Worm (Caenorhabditis elegans): ENCODE measurements around the gene K06H7.2.
A peak's percentile ranks its signal among the peaks of the same experiment; 100 is the strongest.

Gene K06H7.2

DNA sequence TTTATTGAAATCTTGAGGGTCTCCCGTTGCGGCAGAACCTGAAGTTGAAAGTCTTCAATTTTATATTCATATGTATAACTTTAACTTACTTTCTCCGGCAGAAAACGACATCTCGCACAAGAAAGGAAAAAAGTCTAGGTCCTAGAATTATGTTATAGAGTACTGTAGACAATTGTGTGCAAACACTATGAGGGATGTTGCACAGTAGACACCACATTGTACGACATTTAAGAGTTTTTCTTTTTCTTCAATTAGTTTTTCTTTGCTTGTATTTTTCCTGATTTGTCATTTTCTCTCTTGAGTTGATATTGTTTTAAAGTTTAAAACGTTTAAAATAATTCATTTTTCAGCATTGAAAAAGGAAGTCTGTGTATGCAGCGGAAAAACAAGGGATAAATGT lies 8.0 kb upstream of the K06H7.2 start, which contains the start of the genes K06H7.7 and grp-1:
Gene K06H7.7, minus strand, starts transcription at position 121 of the 400 bp plus-strand sequence.
Gene grp-1, plus strand, starts transcription at position 351 of the 400 bp plus-strand sequence.
- no peak for TF ChIP-seq alr-1 (tag; optimal IDR thresholded peaks at IDR 0.05; ENCODE audit: borderline replicate concordance)
- no peak for TF ChIP-seq pqm-1 (tag; optimal IDR thresholded peaks at IDR 0.05)
- TF ChIP-seq unc-30 (tag; optimal IDR thresholded peaks at IDR 0.05), result no peak
- TF ChIP-seq sox-4 (tag; optimal IDR thresholded peaks at IDR 0.05), result no peak
- no peak for TF ChIP-seq lin-14 (GFP tag; optimal IDR thresholded peaks at IDR 0.05)
- TF ChIP-seq nhr-77 (tag; optimal IDR thresholded peaks at IDR 0.05), result no peak
- peak; percentile 67 to 77 (median 76) for TF ChIP-seq dpl-1 (GFP tag; optimal IDR thresholded peaks at IDR 0.05)
- TF ChIP-seq nhr-11 (tag; optimal IDR thresholded peaks at IDR 0.05), result no peak
- TF ChIP-seq hlh-17 (GFP tag; optimal IDR thresholded peaks at IDR 0.05; ENCODE audit: borderline replicate concordance), result no peak
- no peak for TF ChIP-seq ceh-63 (GFP tag; optimal IDR thresholded peaks at IDR 0.05)
- TF ChIP-seq grh-1 (GFP tag; IDR thresholded peaks at IDR 0.05), result no peak
- no peak for TF ChIP-seq pag-3 (tag; optimal IDR thresholded peaks at IDR 0.05; ENCODE audit: borderline replicate concordance, insufficient read depth)
- no peak for TF ChIP-seq vab-15 (tag; optimal IDR thresholded peaks at IDR 0.05)
- no peak for TF ChIP-seq Y116A8C.19 (tag; optimal IDR thresholded peaks at IDR 0.05; ENCODE audit: borderline replicate concordance)
- TF ChIP-seq ets-5 (GFP tag; IDR thresholded peaks at IDR 0.05), result no peak
- no peak for TF ChIP-seq hlh-4 (tag; optimal IDR thresholded peaks at IDR 0.05)
- TF ChIP-seq snu-23 (GFP tag; optimal IDR thresholded peaks at IDR 0.05), result peak; percentile 77
- peak; percentile 75 to 82 for TF ChIP-seq lin-35 (GFP tag; optimal IDR thresholded peaks at IDR 0.05)
- no peak for TF ChIP-seq sptf-1 (tag; optimal IDR thresholded peaks at IDR 0.05)
- TF ChIP-seq C16A3.4 (tag; optimal IDR thresholded peaks at IDR 0.05), result peak; percentile 36
- TF ChIP-seq pax-3 (tag; optimal IDR thresholded peaks at IDR 0.05), result no peak
- TF ChIP-seq C04F5.9 (tag; optimal IDR thresholded peaks at IDR 0.05), result peak; percentile 22
- TF ChIP-seq ama-1 (optimal IDR thresholded peaks at IDR 0.05), result no peak
- peak; percentile 93 for TF ChIP-seq F16B12.6 (tag; optimal IDR thresholded peaks at IDR 0.05)
- TF ChIP-seq fkh-8 (tag; optimal IDR thresholded peaks at IDR 0.05), result peak; percentile 38
- TF ChIP-seq blmp-1 (tag; optimal IDR thresholded peaks at IDR 0.05), result peak; percentile 22
- TF ChIP-seq egl-13 (tag; optimal IDR thresholded peaks at IDR 0.05), result no peak
- TF ChIP-seq nhr-85 (tag), result peak; percentile 78
- peak in 1 of 6 experiments; percentile 43 for TF ChIP-seq elt-3 (tag; optimal IDR thresholded peaks at IDR 0.05)
- no peak for TF ChIP-seq fkh-10 (GFP tag; optimal IDR thresholded peaks at IDR 0.05)
- no peak for TF ChIP-seq irx-1 (tag; optimal IDR thresholded peaks at IDR 0.05)
- TF ChIP-seq dsc-1 (tag; optimal IDR thresholded peaks at IDR 0.05), result peak; percentile 44
- peak; percentile 53 for TF ChIP-seq rnt-1 (tag; optimal IDR thresholded peaks at IDR 0.05)
- no peak for TF ChIP-seq mdl-1 (tag; optimal IDR thresholded peaks at IDR 0.05)
- no peak for TF ChIP-seq mef-2 (tag; optimal IDR thresholded peaks at IDR 0.05)
- TF ChIP-seq lir-3 (tag; optimal IDR thresholded peaks at IDR 0.05; ENCODE audit: poor library complexity), result peak; percentile 63
- TF ChIP-seq hpl-2 (GFP tag; optimal IDR thresholded peaks at IDR 0.05), result no peak
- peak; percentile 19 for TF ChIP-seq jun-1 (tag; optimal IDR thresholded peaks at IDR 0.05)
- no peak for TF ChIP-seq aha-1 (tag; optimal IDR thresholded peaks at IDR 0.05)
- TF ChIP-seq elt-2 (tag; optimal IDR thresholded peaks at IDR 0.05), result no peak
- TF ChIP-seq isw-1 (GFP tag; IDR thresholded peaks at IDR 0.05), result peak; percentile 44
- peak; percentile 71 for TF ChIP-seq nhr-47 (tag; optimal IDR thresholded peaks at IDR 0.05)
- TF ChIP-seq nhr-19 (GFP tag; conservative IDR thresholded peaks at IDR 0.05), result peak; percentile 40; the same call in 1 of the 2 replicates
- TF ChIP-seq efl-3 (GFP tag; optimal IDR thresholded peaks at IDR 0.05), result no peak
- TF ChIP-seq nhr-20 (tag; optimal IDR thresholded peaks at IDR 0.05), result peak; percentile 35
- TF ChIP-seq mab-9 (GFP tag; IDR thresholded peaks at IDR 0.05), result no peak
- TF ChIP-seq fos-1 (tag; optimal IDR thresholded peaks at IDR 0.05), result peak; percentile 6
- no peak for TF ChIP-seq unc-98 (GFP tag; IDR thresholded peaks at IDR 0.05)
- peak; percentile 9 for TF ChIP-seq snpc-4 (tag; optimal IDR thresholded peaks at IDR 0.05)
- no peak for TF ChIP-seq ztf-4 (tag; optimal IDR thresholded peaks at IDR 0.05)
- no peak for TF ChIP-seq ces-1 (GFP tag; optimal IDR thresholded peaks at IDR 0.05)
- TF ChIP-seq egl-27 (tag; optimal IDR thresholded peaks at IDR 0.05), result no peak
- TF ChIP-seq nhr-237 (tag; optimal IDR thresholded peaks at IDR 0.05), result no peak
